Worm (Caenorhabditis elegans): Measurements from ENCODE around the gene gcy-19.

DNA sequence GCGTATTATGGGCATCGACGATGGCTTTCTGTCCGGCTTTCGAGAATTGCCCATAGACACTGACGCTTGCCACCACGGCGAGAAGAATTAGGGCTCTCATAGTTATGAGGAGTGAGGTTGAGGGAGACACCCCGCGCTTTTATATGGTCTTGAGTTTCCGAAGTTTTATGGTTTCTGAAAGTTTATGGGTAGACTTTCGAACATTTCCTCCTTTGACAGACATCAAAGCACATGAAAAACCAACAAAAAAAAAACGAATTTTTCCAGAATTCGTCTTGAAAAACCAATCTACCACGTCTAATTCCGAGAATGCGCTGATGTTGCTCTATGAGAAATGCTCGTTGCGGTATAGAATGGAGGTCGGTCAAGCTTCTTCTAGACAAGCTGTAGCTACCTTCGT is 25.4 kb upstream of the gcy-19 start, which contains the start of gene scl-15:
- TF ChIP-seq elt-1 (tag; optimal IDR thresholded peaks at IDR 0.05; ENCODE audit: borderline replicate concordance, insufficient read depth) (no peak), cnd-1 (tag; optimal IDR thresholded peaks at IDR 0.05) (no peak), lin-13 (tag; optimal IDR thresholded peaks at IDR 0.05) (no peak), sem-2 (GFP tag; optimal IDR thresholded peaks at IDR 0.05) (no peak), elt-3 (tag; optimal IDR thresholded peaks at IDR 0.05) (no peak), sptf-1 (tag; optimal IDR thresholded peaks at IDR 0.05) (no peak)

Measured in whole organism, mixed stage, embryonic.